Fruit fly (Drosophila melanogaster) whole organism, embryonic: ENCODE measurements around the gene Kah.

Source experiments
- Adf1 ChIP-seq: fragments of 200-800 bp; sonication (Bioruptor generic); IDR thresholded peaks from 2 replicates; pipeline ENCODE4 v1.3.6; 2022; ENCODE audit warnings: missing biosample characterization, missing genetic modification characterization
- Awh ChIP-seq: fragments of 200-800 bp; sonication (Bioruptor generic); IDR thresholded peaks from 2 replicates; pipeline ENCODE4, ENCODE4 v1.3.6; 2022; ENCODE audit warnings: missing biosample characterization, missing genetic modification characterization
- Bteb2 ChIP-seq: fragments of 200-800 bp; sonication (Bioruptor generic); optimal IDR thresholded peaks from 2 replicates; lab custom pipeline; 2016; ENCODE audit warnings: missing biosample characterization, missing genetic modification characterization
- CG10209 ChIP-seq: fragments of 200-800 bp; sonication (Bioruptor generic); optimal IDR thresholded peaks from 3 replicates; lab custom pipeline; 2017; ENCODE audit warnings: missing biosample characterization, mild to moderate bottlenecking, missing genetic modification characterization, missing genetic modification reagents
- CG10654 ChIP-seq: fragments of 200-800 bp; sonication (Bioruptor generic); optimal IDR thresholded peaks from 2 replicates; lab custom pipeline; 2016; ENCODE audit warnings: missing biosample characterization, missing genetic modification characterization
- CG10979 ChIP-seq: fragments of 200-800 bp; sonication (Bioruptor generic); optimal IDR thresholded peaks from 2 replicates; lab custom pipeline; 2018; ENCODE audit warnings: missing biosample characterization, mild to moderate bottlenecking, missing genetic modification characterization, moderate library complexity
- CG11504 ChIP-seq: fragments of 200-800 bp; sonication (Bioruptor generic); optimal IDR thresholded peaks from 3 replicates; lab custom pipeline; 2019; ENCODE audit warnings: missing biosample characterization, mild to moderate bottlenecking, missing genetic modification characterization, moderate library complexity
- CG15073 ChIP-seq: fragments of 200-800 bp; sonication (Bioruptor generic); optimal IDR thresholded peaks from 2 replicates; lab custom pipeline; 2016; ENCODE audit warnings: missing biosample characterization, missing genetic modification characterization
- CG17802 ChIP-seq: fragments of 200-800 bp; sonication (Bioruptor generic); optimal IDR thresholded peaks from 2 replicates; lab custom pipeline; 2018; ENCODE audit warnings: missing biosample characterization, mild to moderate bottlenecking, missing genetic modification characterization, moderate library complexity
- CG18619 ChIP-seq: fragments of 200-800 bp; sonication (Bioruptor generic); optimal IDR thresholded peaks from 3 replicates; lab custom pipeline; 2017; ENCODE audit warnings: missing biosample characterization, mild to moderate bottlenecking, missing genetic modification characterization
- CG33557 ChIP-seq: fragments of 200-800 bp; sonication (Bioruptor generic); optimal IDR thresholded peaks from 2 replicates; lab custom pipeline; 2019; ENCODE audit warnings: missing biosample characterization, mild to moderate bottlenecking, missing genetic modification characterization, moderate library complexity
- CG34422 ChIP-seq: fragments of 200-800 bp; sonication (Bioruptor generic); IDR thresholded peaks from 3 replicates; pipeline ENCODE4 v1.3.6; 2022; ENCODE audit warnings: missing biosample characterization, missing genetic modification characterization
- CG3726 ChIP-seq: fragments of 200-800 bp; sonication (Bioruptor generic); IDR thresholded peaks from 3 replicates; pipeline ENCODE4, ENCODE4 v1.3.6; 2022; ENCODE audit warnings: missing biosample characterization, missing genetic modification characterization
- CG4404 ChIP-seq: fragments of 200-800 bp; sonication (Bioruptor generic); IDR thresholded peaks from 2 replicates; pipeline ENCODE4 v1.3.6; 2022; ENCODE audit warnings: missing biosample characterization, missing genetic modification characterization
- CG4424 ChIP-seq: fragments of 200-800 bp; sonication (Bioruptor generic); optimal IDR thresholded peaks from 3 replicates; lab custom pipeline; 2016; ENCODE audit warnings: missing biosample characterization, missing genetic modification characterization
- CG6654 ChIP-seq: fragments of 200-800 bp; sonication (Bioruptor generic); optimal IDR thresholded peaks from 2 replicates; lab custom pipeline; 2017; ENCODE audit warnings: missing biosample characterization, mild to moderate bottlenecking, missing genetic modification characterization
- CG7357 ChIP-seq: fragments of 200-800 bp; sonication (Bioruptor generic); IDR thresholded peaks from 3 replicates; pipeline ENCODE4 v1.3.6; 2022; ENCODE audit warnings: missing biosample characterization, missing genetic modification characterization
- CG7987 ChIP-seq: fragments of 200-800 bp; sonication (Bioruptor generic); optimal IDR thresholded peaks from 2 replicates; lab custom pipeline; 2018; ENCODE audit warnings: missing biosample characterization, mild to moderate bottlenecking, missing genetic modification characterization, moderate library complexity
- Dfd ChIP-seq, 2 experiments: fragments of >200 bp; optimal IDR thresholded peaks; 2 replicates each; lab custom pipeline; 2017; ENCODE audit warnings: missing biosample characterization in 2 of 2, missing genetic modification characterization in 2 of 2
- Elba2 ChIP-seq: fragments of 200-800 bp; sonication (Bioruptor generic); optimal IDR thresholded peaks from 3 replicates; lab custom pipeline; 2016; ENCODE audit warnings: missing biosample characterization, missing genetic modification characterization
- Gsc ChIP-seq: fragments of 200-800 bp; sonication (Bioruptor generic); IDR thresholded peaks from 2 replicates; pipeline ENCODE4 v1.3.6; 2022; ENCODE audit warnings: missing biosample characterization, missing genetic modification characterization
- HLH3B ChIP-seq: fragments of 200-800 bp; sonication (Bioruptor generic); IDR thresholded peaks from 2 replicates; pipeline ENCODE4 v1.3.6; 2022; ENCODE audit warnings: missing biosample characterization, missing genetic modification characterization
- HLHmδ ChIP-seq: fragments of 200-800 bp; sonication (Bioruptor generic); optimal IDR thresholded peaks from 2 replicates; lab custom pipeline; 2018; ENCODE audit warnings: missing biosample characterization, mild to moderate bottlenecking, missing genetic modification characterization, moderate library complexity
- Hmx ChIP-seq: fragments of 200-800 bp; sonication (Bioruptor generic); optimal IDR thresholded peaks from 2 replicates; lab custom pipeline; 2016; ENCODE audit warnings: missing biosample characterization, missing genetic modification characterization
- Hr39 ChIP-seq: fragments of >200 bp; optimal IDR thresholded peaks from 2 replicates; lab custom pipeline; 2017
- Kr ChIP-seq: fragments of 200-800 bp; sonication (Bioruptor generic); optimal IDR thresholded peaks from 2 replicates; lab custom pipeline; 2017; ENCODE audit warnings: missing biosample characterization, mild to moderate bottlenecking, missing genetic modification characterization
- Lhr ChIP-seq: fragments of 200-800 bp; sonication (Bioruptor generic); optimal IDR thresholded peaks from 3 replicates; lab custom pipeline; 2017; ENCODE audit warnings: mild to moderate bottlenecking, missing biosample characterization, missing genetic modification reagents, missing genetic modification characterization
- MBD-R2 ChIP-seq: fragments of 200-800 bp; sonication (Bioruptor generic); IDR thresholded peaks from 2 replicates; pipeline ENCODE4 v1.3.6; 2022; ENCODE audit warnings: missing biosample characterization, missing genetic modification characterization
- MTF-1 ChIP-seq: fragments of 200-800 bp; sonication (Bioruptor generic); optimal IDR thresholded peaks from 2 replicates; lab custom pipeline; 2018; ENCODE audit warnings: missing biosample characterization, mild to moderate bottlenecking, missing genetic modification characterization, borderline replicate concordance
- Max ChIP-seq: fragments of 200-800 bp; sonication (Bioruptor generic); optimal IDR thresholded peaks from 2 replicates; lab custom pipeline; 2016; ENCODE audit warnings: missing biosample characterization, mild to moderate bottlenecking, missing genetic modification characterization
- Oli ChIP-seq: fragments of 200-800 bp; sonication (Bioruptor generic); optimal IDR thresholded peaks from 2 replicates; lab custom pipeline; 2018; ENCODE audit warnings: missing biosample characterization, mild to moderate bottlenecking, missing genetic modification characterization, moderate library complexity
- Rfx ChIP-seq: fragments of 200-800 bp; sonication (Bioruptor generic); IDR thresholded peaks from 2 replicates; pipeline ENCODE4 v1.3.6; 2022; ENCODE audit warnings: missing biosample characterization, missing genetic modification characterization
- Spps ChIP-seq: fragments of 200-800 bp; sonication (Bioruptor generic); optimal IDR thresholded peaks from 2 replicates; lab custom pipeline; 2018; ENCODE audit warnings: missing biosample characterization, mild to moderate bottlenecking, missing genetic modification characterization
- Vsx1 ChIP-seq: fragments of 200-800 bp; sonication (Bioruptor generic); optimal IDR thresholded peaks from 2 replicates; lab custom pipeline; 2017; ENCODE audit warnings: missing biosample characterization, mild to moderate bottlenecking, missing genetic modification characterization, missing genetic modification reagents
- aop ChIP-seq: fragments of 200-800 bp; sonication (Bioruptor generic); IDR thresholded peaks from 2 replicates; pipeline ENCODE4 v1.3.6; 2022; ENCODE audit warnings: missing biosample characterization, missing genetic modification characterization
- br ChIP-seq: fragments of >200 bp; optimal IDR thresholded peaks from 2 replicates; lab custom pipeline; 2017
- btn ChIP-seq: fragments of 200-800 bp; sonication (Bioruptor generic); optimal IDR thresholded peaks from 2 replicates; lab custom pipeline; 2016; ENCODE audit warnings: missing biosample characterization, missing genetic modification characterization
- cg ChIP-seq: fragments of 200-800 bp; sonication (Bioruptor generic); optimal IDR thresholded peaks from 3 replicates; lab custom pipeline; 2019; ENCODE audit warnings: missing biosample characterization, mild to moderate bottlenecking, missing genetic modification characterization, moderate library complexity
- fd3F ChIP-seq: fragments of 200-800 bp; sonication (Bioruptor generic); optimal IDR thresholded peaks from 2 replicates; lab custom pipeline; 2018; ENCODE audit warnings: missing biosample characterization, mild to moderate bottlenecking, missing genetic modification characterization, moderate library complexity
- fd64A ChIP-seq: fragments of 200-800 bp; sonication (Bioruptor generic); optimal IDR thresholded peaks from 3 replicates; lab custom pipeline; 2018; ENCODE audit warnings: missing biosample characterization, mild to moderate bottlenecking, missing genetic modification characterization
- ftz-f1 ChIP-seq: fragments of 200-800 bp; sonication (Bioruptor generic); optimal IDR thresholded peaks from 2 replicates; lab custom pipeline; 2016; ENCODE audit warnings: missing biosample characterization, missing genetic modification characterization
- fu2 ChIP-seq: fragments of 200-800 bp; sonication (Bioruptor generic); optimal IDR thresholded peaks from 2 replicates; lab custom pipeline; 2016; ENCODE audit warnings: missing biosample characterization, missing genetic modification characterization
- lilli ChIP-seq: fragments of 200-800 bp; sonication (Bioruptor generic); optimal IDR thresholded peaks from 3 replicates; lab custom pipeline; 2016; ENCODE audit warnings: missing biosample characterization, missing genetic modification characterization
- nmo ChIP-seq: fragments of 200-800 bp; sonication (Bioruptor generic); optimal IDR thresholded peaks from 2 replicates; lab custom pipeline; 2018; ENCODE audit warnings: missing biosample characterization, mild to moderate bottlenecking, missing genetic modification characterization, moderate library complexity
- odd ChIP-seq: fragments of 200-800 bp; sonication (Bioruptor generic); optimal IDR thresholded peaks from 2 replicates; lab custom pipeline; 2017; ENCODE audit warnings: missing biosample characterization, mild to moderate bottlenecking, missing genetic modification characterization
- pfk ChIP-seq: fragments of 200-800 bp; sonication (Bioruptor generic); optimal IDR thresholded peaks from 2 replicates; lab custom pipeline; 2018; ENCODE audit warnings: missing biosample characterization, mild to moderate bottlenecking, missing genetic modification characterization, moderate library complexity
- slbo ChIP-seq: fragments of 200-800 bp; sonication (Bioruptor generic); IDR thresholded peaks from 2 replicates; pipeline ENCODE4 v1.3.6; 2022; ENCODE audit warnings: missing biosample characterization, missing genetic modification characterization
- tgo ChIP-seq: fragments of 200-800 bp; sonication (Bioruptor generic); IDR thresholded peaks from 3 replicates; pipeline ENCODE4 v1.3.6; 2022; ENCODE audit warnings: missing biosample characterization, missing genetic modification characterization
- toy ChIP-seq: fragments of 200-800 bp; sonication (Bioruptor generic); IDR thresholded peaks from 2 replicates; pipeline ENCODE4 v1.3.6; 2022; ENCODE audit warnings: missing biosample characterization, missing genetic modification characterization
- tx ChIP-seq: fragments of 200-800 bp; sonication (Bioruptor generic); optimal IDR thresholded peaks from 2 replicates; lab custom pipeline; 2016; ENCODE audit warnings: missing biosample characterization, missing genetic modification characterization
- vfl ChIP-seq: fragments of 200-800 bp; sonication (Bioruptor generic); optimal IDR thresholded peaks from 2 replicates; lab custom pipeline; 2016; ENCODE audit warnings: missing biosample characterization, missing genetic modification characterization

Gene Kah

dm6 chr3L:603847-604550 lies 14.9 kb upstream of the Kah start, which contains the start of gene CG13893 (continued):
- TF ChIP-seq Oli (tag; lab: Kevin White, UChicago) (no peak), Adf1 (GFP tag; lab: Robert Waterston, UW) (peak; percentile 69), br (lab: Kevin White, UChicago) (no peak), Vsx1 (no peak), btn (no peak), tgo (peak; percentile 34; the same call in 2 of the 3 replicates), Hmx (GFP tag; lab: Kevin White, UChicago) (no peak), CG4404 (GFP tag; lab: Robert Waterston, UW) (no peak), nmo (no peak), aop (GFP tag; lab: Robert Waterston, UW) (no peak), CG7987 (GFP tag; lab: Kevin White, UChicago) (peak; percentile 65), Elba2 (GFP tag; lab: Kevin White, UChicago) (no peak), fd64A (GFP tag; lab: Kevin White, UChicago) (peak; percentile 53), CG11504 (tag; lab: Kevin White, UChicago) (no peak), tx (no peak), CG15073 (GFP tag; lab: Kevin White, UChicago) (no peak), ftz-f1 (GFP tag; lab: Kevin White, UChicago) (peak; percentile 40), Max (GFP tag; lab: Kevin White, UChicago) (no peak), Gsc (GFP tag; lab: Robert Waterston, UW) (no peak), vfl (GFP tag; lab: Kevin White, UChicago) (no peak), CG6654 (no peak), CG17802 (no peak), lilli (GFP tag; lab: Kevin White, UChicago) (peak; percentile 28), Dfd (GFP tag; optimal IDR thresholded peaks at IDR 0.05; lab: Kevin White, UChicago) (no peak), CG10979 (tag; lab: Kevin White, UChicago) (no peak), CG34422 (GFP tag; lab: Robert Waterston, UW) (peak; percentile 77; the same call in 1 of the 3 replicates), cg (GFP tag; lab: Kevin White, UChicago) (no peak), MTF-1 (peak; percentile 58), Awh (GFP tag; lab: Robert Waterston, UW) (no peak), CG10209 (GFP tag; lab: Kevin White, UChicago) (no peak), Hr39 (lab: Kevin White, UChicago) (no peak), toy (GFP tag; lab: Robert Waterston, UW) (no peak), fu2 (no peak), Rfx (GFP tag; lab: Robert Waterston, UW) (peak; percentile 62; the same call in 1 of the 2 replicates), CG4424 (GFP tag; lab: Kevin White, UChicago) (no peak), slbo (GFP tag; lab: Robert Waterston, UW) (peak; percentile 42), Lhr (no peak), pfk (peak; percentile 88), CG33557 (GFP tag; lab: Kevin White, UChicago) (no peak), HLHmδ (peak; percentile 81), CG3726 (GFP tag; lab: Robert Waterston, UW) (no peak), CG7357 (GFP tag; lab: Robert Waterston, UW) (no peak), odd (no peak), CG18619 (GFP tag; lab: Kevin White, UChicago) (peak; percentile 5), Bteb2 (GFP tag; lab: Kevin White, UChicago) (no peak), MBD-R2 (GFP tag; lab: Robert Waterston, UW) (peak; percentile 34; the same call in 1 of the 2 replicates), HLH3B (GFP tag; lab: Robert Waterston, UW) (no peak), fd3F (GFP tag; lab: Kevin White, UChicago) (no peak), Spps (tag; lab: Kevin White, UChicago) (no peak), Kr (GFP tag; lab: Kevin White, UChicago) (no peak), CG10654 (no peak)
